Fruit fly (Drosophila melanogaster) whole organism, embryonic: ENCODE results near the gene Cpr92A.

Source experiments
- Atf-2 ChIP-seq: fragments of 200-800 bp; sonication (Bioruptor generic); optimal IDR thresholded peaks from 2 replicates; lab custom pipeline; 2016; ENCODE audit warnings: missing biosample characterization, missing genetic modification characterization
- CG10147 ChIP-seq: fragments of 200-800 bp; sonication (Bioruptor generic); optimal IDR thresholded peaks from 2 replicates; lab custom pipeline; 2019; ENCODE audit warnings: missing biosample characterization, mild to moderate bottlenecking, missing genetic modification characterization, moderate library complexity
- CG10431 ChIP-seq: fragments of 200-800 bp; sonication (Bioruptor generic); optimal IDR thresholded peaks from 3 replicates; lab custom pipeline; 2018; ENCODE audit warnings: missing biosample characterization, mild to moderate bottlenecking, missing genetic modification characterization
- CG10959 ChIP-seq: fragments of 200-800 bp; sonication (Bioruptor generic); IDR thresholded peaks from 2 replicates; pipeline ENCODE4 v1.3.6; 2022; ENCODE audit warnings: missing biosample characterization, missing genetic modification characterization
- CG11247 ChIP-seq: fragments of 200-800 bp; sonication (Bioruptor generic); IDR thresholded peaks from 2 replicates; pipeline ENCODE4 v1.3.6; 2022; ENCODE audit warnings: missing biosample characterization, missing genetic modification characterization
- CG11696 ChIP-seq: fragments of 200-800 bp; sonication (Bioruptor generic); IDR thresholded peaks from 2 replicates; pipeline ENCODE4 v1.3.6; 2022; ENCODE audit warnings: missing biosample characterization, missing genetic modification characterization
- CG13296 ChIP-seq: fragments of 200-800 bp; sonication (Bioruptor generic); optimal IDR thresholded peaks from 3 replicates; lab custom pipeline; 2018; ENCODE audit warnings: missing biosample characterization, mild to moderate bottlenecking, missing genetic modification characterization
- CG13775 ChIP-seq: fragments of 200-800 bp; sonication (Bioruptor generic); optimal IDR thresholded peaks from 3 replicates; lab custom pipeline; 2017; ENCODE audit warnings: missing biosample characterization, mild to moderate bottlenecking, missing genetic modification characterization
- CG14710 ChIP-seq: fragments of 200-800 bp; sonication (Bioruptor generic); optimal IDR thresholded peaks from 3 replicates; lab custom pipeline; 2019; ENCODE audit warnings: missing biosample characterization, mild to moderate bottlenecking, missing genetic modification characterization, moderate library complexity
- CG1529 ChIP-seq: fragments of 200-800 bp; sonication (Bioruptor generic); optimal IDR thresholded peaks from 3 replicates; lab custom pipeline; 2018; ENCODE audit warnings: missing biosample characterization, missing genetic modification characterization
- CG15514 ChIP-seq: fragments of 200-800 bp; sonication (Bioruptor generic); optimal IDR thresholded peaks from 3 replicates; lab custom pipeline; 2017; ENCODE audit warnings: missing biosample characterization, missing genetic modification characterization, mild to moderate bottlenecking, moderate library complexity, missing genetic modification reagents
- CG17385 ChIP-seq: fragments of 200-800 bp; sonication (Bioruptor generic); optimal IDR thresholded peaks from 3 replicates; lab custom pipeline; 2018; ENCODE audit warnings: missing biosample characterization, mild to moderate bottlenecking, missing genetic modification characterization
- CG31224 ChIP-seq: fragments of 200-800 bp; sonication (Bioruptor generic); IDR thresholded peaks from 2 replicates; pipeline ENCODE4 v1.3.6; 2022; ENCODE audit warnings: missing biosample characterization, missing genetic modification characterization
- CG31365 ChIP-seq: fragments of 200-800 bp; sonication (Bioruptor generic); optimal IDR thresholded peaks from 2 replicates; lab custom pipeline; 2018; ENCODE audit warnings: missing biosample characterization, mild to moderate bottlenecking, missing genetic modification characterization
- CG32772 ChIP-seq: fragments of 200-800 bp; sonication (Bioruptor generic); IDR thresholded peaks from 2 replicates; pipeline ENCODE4 v1.3.6; 2022; ENCODE audit warnings: missing biosample characterization, missing genetic modification characterization
- CG34422 ChIP-seq: fragments of 200-800 bp; sonication (Bioruptor generic); IDR thresholded peaks from 3 replicates; pipeline ENCODE4 v1.3.6; 2022; ENCODE audit warnings: missing biosample characterization, missing genetic modification characterization
- CG4730 ChIP-seq: fragments of 200-800 bp; sonication (Bioruptor generic); IDR thresholded peaks from 2 replicates; pipeline ENCODE4 v1.3.6; 2022; ENCODE audit warnings: missing biosample characterization, missing genetic modification characterization
- CG5180 ChIP-seq: fragments of 200-800 bp; sonication (Bioruptor generic); optimal IDR thresholded peaks from 3 replicates; lab custom pipeline; 2017; ENCODE audit warnings: missing biosample characterization, missing genetic modification characterization, mild to moderate bottlenecking, moderate library complexity, missing genetic modification reagents
- CG6272 ChIP-seq: fragments of 200-800 bp; sonication (Bioruptor generic); IDR thresholded peaks from 2 replicates; pipeline ENCODE4 v1.3.6; 2022; ENCODE audit warnings: missing biosample characterization, missing genetic modification characterization
- CG7745 ChIP-seq: fragments of 200-800 bp; sonication (Bioruptor generic); optimal IDR thresholded peaks from 2 replicates; lab custom pipeline; 2018; ENCODE audit warnings: missing biosample characterization, mild to moderate bottlenecking, missing genetic modification characterization, moderate library complexity
- CG7987 ChIP-seq: fragments of 200-800 bp; sonication (Bioruptor generic); optimal IDR thresholded peaks from 2 replicates; lab custom pipeline; 2018; ENCODE audit warnings: missing biosample characterization, mild to moderate bottlenecking, missing genetic modification characterization, moderate library complexity
- CG8924 ChIP-seq: fragments of 200-800 bp; optimal IDR thresholded peaks from 3 replicates; lab custom pipeline; 2019; ENCODE audit warnings: missing biosample characterization, mild to moderate bottlenecking, missing genetic modification characterization, moderate library complexity
- D19B ChIP-seq: fragments of 200-800 bp; sonication (Bioruptor generic); optimal IDR thresholded peaks from 2 replicates; lab custom pipeline; 2017; ENCODE audit warnings: missing biosample characterization, mild to moderate bottlenecking, missing genetic modification characterization
- Dbx ChIP-seq: fragments of 200-800 bp; sonication (Bioruptor generic); IDR thresholded peaks from 3 replicates; pipeline ENCODE4 v1.3.6; 2022; ENCODE audit warnings: missing biosample characterization, missing genetic modification characterization
- Dip2 ChIP-seq: fragments of 200-800 bp; sonication (Bioruptor generic); IDR thresholded peaks from 2 replicates; pipeline ENCODE4 v1.3.6; 2022; ENCODE audit warnings: missing biosample characterization, missing genetic modification characterization
- Doc3 ChIP-seq: fragments of 200-800 bp; sonication (Bioruptor generic); IDR thresholded peaks from 3 replicates; pipeline ENCODE4 v1.3.6; 2022; ENCODE audit warnings: missing biosample characterization, missing genetic modification characterization; ENCODE audit not compliant: partially characterized antibody
- E2f2 ChIP-seq: fragments of 200-800 bp; sonication (Bioruptor generic); IDR thresholded peaks from 2 replicates; pipeline ENCODE4 v1.3.6; 2022; ENCODE audit warnings: missing biosample characterization, missing genetic modification characterization
- HLH4C ChIP-seq: fragments of 200-800 bp; sonication (Bioruptor generic); IDR thresholded peaks from 3 replicates; pipeline ENCODE4 v1.3.6; 2022; ENCODE audit warnings: missing biosample characterization, missing genetic modification characterization; ENCODE audit not compliant: partially characterized antibody
- Hmx ChIP-seq: fragments of 200-800 bp; sonication (Bioruptor generic); optimal IDR thresholded peaks from 2 replicates; lab custom pipeline; 2016; ENCODE audit warnings: missing biosample characterization, missing genetic modification characterization
- Sry-δ ChIP-seq: fragments of 200-800 bp; sonication (Bioruptor generic); optimal IDR thresholded peaks from 2 replicates; lab custom pipeline; 2016; ENCODE audit warnings: missing biosample characterization, missing genetic modification characterization
- Xrp1 ChIP-seq: fragments of 200-800 bp; sonication (Bioruptor generic); IDR thresholded peaks from 2 replicates; pipeline ENCODE4 v1.3.6; 2022; ENCODE audit warnings: missing biosample characterization, missing genetic modification characterization
- az2 ChIP-seq: fragments of 200-800 bp; sonication (Bioruptor generic); optimal IDR thresholded peaks from 3 replicates; lab custom pipeline; 2016; ENCODE audit warnings: missing biosample characterization, missing genetic modification characterization
- bab2 ChIP-seq: fragments of 200-800 bp; sonication (Bioruptor generic); optimal IDR thresholded peaks from 2 replicates; lab custom pipeline; 2016; ENCODE audit warnings: missing biosample characterization, missing genetic modification characterization
- bigmax ChIP-seq: fragments of 200-800 bp; sonication (Bioruptor generic); optimal IDR thresholded peaks from 2 replicates; lab custom pipeline; 2018; ENCODE audit warnings: missing biosample characterization, mild to moderate bottlenecking, missing genetic modification characterization
- crp ChIP-seq, 2 experiments: fragments of 200-800 bp; sonication (Bioruptor generic); optimal IDR thresholded peaks; 2 replicates in 1 of 2; 3 replicates in 1 of 2; lab custom pipeline; 2017; ENCODE audit warnings: missing biosample characterization in 2 of 2, missing genetic modification characterization in 2 of 2, mild to moderate bottlenecking in 1 of 2, moderate library complexity in 1 of 2
- disco-r ChIP-seq: fragments of 200-800 bp; sonication (Bioruptor generic); optimal IDR thresholded peaks from 2 replicates; lab custom pipeline; 2016; ENCODE audit warnings: missing biosample characterization, missing genetic modification characterization
- dpn ChIP-seq, 2 experiments: fragments of 200-800 bp; sonication (Bioruptor generic); optimal IDR thresholded peaks; 3 replicates each; lab custom pipeline; 2016; ENCODE audit warnings: missing biosample characterization in 2 of 2, missing genetic modification characterization in 2 of 2
- fd102C ChIP-seq: fragments of 200-800 bp; sonication (Bioruptor generic); optimal IDR thresholded peaks from 2 replicates; lab custom pipeline; 2018; ENCODE audit warnings: missing biosample characterization, mild to moderate bottlenecking, missing genetic modification characterization, moderate library complexity
- grn ChIP-seq: fragments of 200-800 bp; sonication (Bioruptor generic); optimal IDR thresholded peaks from 3 replicates; lab custom pipeline; 2017; ENCODE audit warnings: missing biosample characterization, missing genetic modification characterization
- jumu ChIP-seq: fragments of 200-800 bp; sonication (Bioruptor generic); optimal IDR thresholded peaks from 3 replicates; lab custom pipeline; 2016; ENCODE audit warnings: missing biosample characterization, missing genetic modification characterization
- knrl ChIP-seq: fragments of 200-800 bp; sonication (Bioruptor generic); IDR thresholded peaks from 3 replicates; pipeline ENCODE4 v1.3.6; 2022; ENCODE audit warnings: missing biosample characterization, missing genetic modification characterization; ENCODE audit not compliant: partially characterized antibody
- lov ChIP-seq, 2 experiments: fragments of 200-800 bp in 1 of 2; fragments of >200 bp in 1 of 2; sonication (Bioruptor generic) in 1 of 2; IDR thresholded peaks in 1 of 2; optimal IDR thresholded peaks in 1 of 2; 2 replicates in 1 of 2; 3 replicates in 1 of 2; pipeline versions ENCODE4 v1.3.6 to Lab custom; 2017 to 2022; ENCODE audit warnings: missing biosample characterization in 1 of 2, missing genetic modification characterization in 1 of 2
- mam ChIP-seq: fragments of 200-800 bp; sonication (Bioruptor generic); optimal IDR thresholded peaks from 3 replicates; lab custom pipeline; 2016; ENCODE audit warnings: missing biosample characterization, missing genetic modification characterization
- schlank ChIP-seq: fragments of 200-800 bp; sonication (Bioruptor generic); optimal IDR thresholded peaks from 2 replicates; lab custom pipeline; 2018; ENCODE audit warnings: missing biosample characterization, mild to moderate bottlenecking, missing genetic modification characterization
- sna ChIP-seq: fragments of 200-800 bp; sonication (Bioruptor generic); IDR thresholded peaks from 2 replicates; pipeline ENCODE4 v1.3.6; 2022; ENCODE audit warnings: missing biosample characterization, missing genetic modification characterization; ENCODE audit not compliant: partially characterized antibody
- so ChIP-seq: fragments of 200-800 bp; sonication (Bioruptor generic); IDR thresholded peaks from 3 replicates; pipeline ENCODE4 v1.3.6; 2022; ENCODE audit warnings: missing biosample characterization, missing genetic modification characterization
- unpg ChIP-seq: fragments of 200-800 bp; sonication (Bioruptor generic); optimal IDR thresholded peaks from 3 replicates; lab custom pipeline; 2018; ENCODE audit warnings: missing biosample characterization, mild to moderate bottlenecking, missing genetic modification characterization, moderate library complexity
- yki ChIP-seq: fragments of >200 bp; optimal IDR thresholded peaks from 3 replicates; lab custom pipeline; 2018

Cpr92A gene

DNA sequence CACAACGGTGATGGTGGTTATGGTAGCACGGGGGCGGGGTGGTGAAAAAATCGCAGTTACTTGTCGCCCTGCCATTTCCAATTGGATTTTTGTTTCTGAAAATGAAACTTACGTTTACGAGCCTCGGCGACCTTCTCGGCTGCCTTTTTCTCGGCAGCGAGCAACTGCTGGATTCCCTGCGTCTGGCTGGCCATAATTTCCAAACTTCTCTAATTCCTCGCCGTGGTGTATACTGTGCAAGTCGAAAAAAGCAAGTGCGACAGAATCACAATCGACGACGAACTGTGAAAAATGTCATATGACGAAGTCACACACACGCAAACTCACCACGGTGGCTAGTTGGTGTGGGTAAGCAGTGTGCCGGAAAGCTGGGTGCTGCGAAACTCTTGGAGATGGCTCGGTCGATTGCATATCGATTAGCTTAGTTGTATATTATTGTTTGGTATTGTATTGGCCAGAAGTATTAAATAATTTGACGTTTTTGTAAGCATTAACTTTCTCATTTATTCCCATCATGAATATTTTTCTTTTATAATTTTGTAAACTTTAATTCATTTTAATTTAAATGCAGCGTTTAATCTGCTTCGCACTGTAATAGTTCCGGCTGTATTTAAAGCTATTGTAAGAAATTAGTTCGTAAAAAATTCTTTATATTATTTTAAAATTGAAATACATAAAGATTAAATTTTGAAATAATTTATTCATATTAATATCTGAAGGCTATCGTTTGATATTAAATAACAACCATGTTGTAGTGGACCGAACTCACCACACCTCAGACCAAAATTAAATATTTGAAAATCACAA lies 45.5 kb upstream of the Cpr92A start, which contains the start of gene Vha13 (continued):
- TF ChIP-seq HLH4C (GFP tag; lab: Robert Waterston, UW) = peak; percentile 7; the same call in 1 of the 3 replicates
- TF ChIP-seq CG31365 (tag; lab: Kevin White, UChicago) = no peak
- TF ChIP-seq disco-r = peak; percentile 40
- TF ChIP-seq CG7987 = peak; percentile 57
- TF ChIP-seq dpn (GFP tag; optimal IDR thresholded peaks at IDR 0.05; lab: Kevin White, UChicago) = peak; percentile 2 to 35
- TF ChIP-seq D19B = no peak
- no peak for TF ChIP-seq Atf-2 (GFP tag; lab: Kevin White, UChicago)
- TF ChIP-seq CG10147 = peak; percentile 34
- peak; percentile 52 for TF ChIP-seq knrl
- peak; percentile 75 for TF ChIP-seq Dbx (GFP tag; lab: Robert Waterston, UW)
- TF ChIP-seq CG1529 = no peak
- no peak; the same call in none of the 2 replicates for TF ChIP-seq sna (GFP tag; lab: Robert Waterston, UW)
- TF ChIP-seq schlank (tag; lab: Kevin White, UChicago) = peak; percentile 12
- TF ChIP-seq Dip2 = no peak
- TF ChIP-seq unpg (GFP tag; lab: Kevin White, UChicago) = no peak
- no peak for TF ChIP-seq fd102C
- peak; percentile 16 for TF ChIP-seq bab2
- no peak for TF ChIP-seq CG10959 (GFP tag; lab: Robert Waterston, UW)
- no peak for TF ChIP-seq jumu
- TF ChIP-seq CG5180 (GFP tag; lab: Kevin White, UChicago) = no peak
- TF ChIP-seq CG8924 (tag; lab: Kevin White, UChicago) = peak; percentile 18
- TF ChIP-seq Doc3 = no peak
- TF ChIP-seq crp (GFP tag; optimal IDR thresholded peaks at IDR 0.05; lab: Kevin White, UChicago) = peak in 1 of 2 experiments; percentile 56
- no peak for TF ChIP-seq lov (optimal IDR thresholded peaks at IDR 0.05; lab: Kevin White, UChicago)
- peak; percentile 82 for TF ChIP-seq lov (GFP tag; IDR thresholded peaks at IDR 0.05; lab: Robert Waterston, UW)
- no peak for TF ChIP-seq CG7745 (tag; lab: Kevin White, UChicago)
- peak; percentile 70 for TF ChIP-seq CG13296 (GFP tag; lab: Kevin White, UChicago)
- TF ChIP-seq E2f2 (GFP tag; lab: Robert Waterston, UW) = no peak; the same call in 1 of the 2 replicates
- peak; percentile 60 for TF ChIP-seq CG34422 (GFP tag; lab: Robert Waterston, UW)
- peak; percentile 7 for TF ChIP-seq bigmax (GFP tag; lab: Kevin White, UChicago)
- peak; percentile 76 for TF ChIP-seq CG11247 (GFP tag; lab: Robert Waterston, UW)
- peak; percentile 88 for TF ChIP-seq Sry-δ (GFP tag; lab: Kevin White, UChicago)
- peak; percentile 70 for TF ChIP-seq CG6272 (GFP tag; lab: Robert Waterston, UW)
- peak; percentile 41; the same call in 1 of the 2 replicates for TF ChIP-seq CG32772
- TF ChIP-seq CG31224 (GFP tag; lab: Robert Waterston, UW) = peak; percentile 34; the same call in 1 of the 2 replicates
- no peak for TF ChIP-seq Hmx (GFP tag; lab: Kevin White, UChicago)
- no peak for TF ChIP-seq CG11696 (GFP tag; lab: Robert Waterston, UW)
- peak; percentile 18 for TF ChIP-seq az2
- TF ChIP-seq so (GFP tag; lab: Robert Waterston, UW) = no peak
- TF ChIP-seq yki (lab: Kevin White, UChicago) = no peak
- no peak for TF ChIP-seq Xrp1
- peak; percentile 36 for TF ChIP-seq CG15514
- peak; percentile 34 for TF ChIP-seq CG14710 (tag; lab: Kevin White, UChicago)
- TF ChIP-seq CG17385 (GFP tag; lab: Kevin White, UChicago) = peak; percentile 37
- no peak for TF ChIP-seq CG10431 (GFP tag; lab: Kevin White, UChicago)
- no peak for TF ChIP-seq CG4730 (GFP tag; lab: Robert Waterston, UW)
- TF ChIP-seq grn = no peak
- TF ChIP-seq CG13775 = peak; percentile 59
- TF ChIP-seq mam = peak; percentile 76
